Fruit fly (Drosophila melanogaster): ENCODE data around the gene CG9782.

The CG9782 gene

dm6 chrX:16621462-16621861 lies at the start of gene CG9782:
CG9782 (minus strand) TSS chrX:16621589.
- TF ChIP-seq Hr83 (GFP tag; optimal IDR thresholded peaks at IDR 0.05; ENCODE audit: poor library complexity, severe bottlenecking) (no peak), Sp1 (GFP tag; optimal IDR thresholded peaks at IDR 0.05) (no peak), HLH106 (tag; optimal IDR thresholded peaks at IDR 0.05) (no peak), rgr (GFP tag; optimal IDR thresholded peaks at IDR 0.05) (no peak), psq (GFP tag; optimal IDR thresholded peaks at IDR 0.05) (no peak), foxo (GFP tag; optimal IDR thresholded peaks at IDR 0.05) (no peak), CG9705 (GFP tag; optimal IDR thresholded peaks at IDR 0.05) (no peak), CG32264 (GFP tag; optimal IDR thresholded peaks at IDR 0.05) (no peak), Dfd (GFP tag; optimal IDR thresholded peaks at IDR 0.05) (no peak), OdsH (GFP tag; optimal IDR thresholded peaks at IDR 0.05) (no peak), N (GFP tag; optimal IDR thresholded peaks at IDR 0.05) (no peak), Hnf4 (GFP tag; optimal IDR thresholded peaks at IDR 0.05) (no peak), tai (GFP tag; optimal IDR thresholded peaks at IDR 0.05) (no peak), Rel (GFP tag; optimal IDR thresholded peaks at IDR 0.05) (no peak), Rel (tag; optimal IDR thresholded peaks at IDR 0.05) (no peak), Jra (GFP tag; optimal IDR thresholded peaks at IDR 0.05) (no peak), dsf (GFP tag; optimal IDR thresholded peaks at IDR 0.05; ENCODE audit: borderline replicate concordance) (no peak), br (GFP tag; optimal IDR thresholded peaks at IDR 0.05) (no peak), usp (GFP tag; optimal IDR thresholded peaks at IDR 0.05) (no peak), Hr78 (GFP tag; optimal IDR thresholded peaks at IDR 0.05) (no peak), sv (GFP tag; optimal IDR thresholded peaks at IDR 0.05) (no peak), brk (GFP tag; optimal IDR thresholded peaks at IDR 0.05) (no peak), sage (GFP tag; optimal IDR thresholded peaks at IDR 0.05) (no peak), Mio (GFP tag; optimal IDR thresholded peaks at IDR 0.05) (no peak), Myc (optimal IDR thresholded peaks at IDR 0.05) (no peak), GATAd (GFP tag; optimal IDR thresholded peaks at IDR 0.05) (no peak), Dif (GFP tag; optimal IDR thresholded peaks at IDR 0.05; ENCODE audit: partially characterized antibody) (peak; percentile 21), jim (GFP tag; optimal IDR thresholded peaks at IDR 0.05) (no peak), pan (optimal IDR thresholded peaks at IDR 0.05) (no peak), lola (GFP tag; optimal IDR thresholded peaks at IDR 0.05) (no peak), fru (GFP tag; optimal IDR thresholded peaks at IDR 0.05) (peak; percentile 87), woc (GFP tag; optimal IDR thresholded peaks at IDR 0.05) (peak; percentile 8), h (GFP tag; optimal IDR thresholded peaks at IDR 0.05) (no peak), CrebA (GFP tag; optimal IDR thresholded peaks at IDR 0.05; ENCODE audit: borderline replicate concordance) (no peak), ey (GFP tag; optimal IDR thresholded peaks at IDR 0.05) (no peak), dl (GFP tag; optimal IDR thresholded peaks at IDR 0.05; ENCODE audit: insufficient read depth in 1 of 2, partially characterized antibody in 2 of 2) (peak in 1 of 2 experiments; percentile 17), dmrt93B (GFP tag; optimal IDR thresholded peaks at IDR 0.05) (no peak), Vsx2 (GFP tag; optimal IDR thresholded peaks at IDR 0.05; ENCODE audit: partially characterized antibody) (peak; percentile 8), Abd-B (GFP tag; optimal IDR thresholded peaks at IDR 0.05) (no peak)

- peak; percentile 14 for TF ChIP-seq fru (GFP tag; optimal IDR thresholded peaks at IDR 0.05)
- TF ChIP-seq GATAd (GFP tag; optimal IDR thresholded peaks at IDR 0.05), result no peak
- TF ChIP-seq woc (GFP tag; optimal IDR thresholded peaks at IDR 0.05), result no peak
- no peak for TF ChIP-seq Dif (GFP tag; optimal IDR thresholded peaks at IDR 0.05; ENCODE audit: partially characterized antibody)
- no peak for TF ChIP-seq brk (GFP tag; optimal IDR thresholded peaks at IDR 0.05)
- TF ChIP-seq N (GFP tag; optimal IDR thresholded peaks at IDR 0.05), result no peak
- peak; percentile 9 for TF ChIP-seq HLH106 (tag; optimal IDR thresholded peaks at IDR 0.05)
- TF ChIP-seq Mio (GFP tag; optimal IDR thresholded peaks at IDR 0.05), result no peak
- TF ChIP-seq rgr (GFP tag; optimal IDR thresholded peaks at IDR 0.05), result peak; percentile 30
- no peak for TF ChIP-seq pan (optimal IDR thresholded peaks at IDR 0.05)
- no peak for TF ChIP-seq dl (GFP tag; optimal IDR thresholded peaks at IDR 0.05; ENCODE audit: insufficient read depth in 1 of 2, partially characterized antibody in 2 of 2)
- TF ChIP-seq Hr78 (GFP tag; optimal IDR thresholded peaks at IDR 0.05), result no peak
- no peak for TF ChIP-seq CG32264 (GFP tag; optimal IDR thresholded peaks at IDR 0.05)
- TF ChIP-seq OdsH (GFP tag; optimal IDR thresholded peaks at IDR 0.05), result peak; percentile 32
- no peak for TF ChIP-seq sage (GFP tag; optimal IDR thresholded peaks at IDR 0.05)
- no peak for TF ChIP-seq br (GFP tag; optimal IDR thresholded peaks at IDR 0.05)
- TF ChIP-seq Rel (GFP tag; optimal IDR thresholded peaks at IDR 0.05), result no peak
- TF ChIP-seq Rel (tag; optimal IDR thresholded peaks at IDR 0.05), result no peak
- TF ChIP-seq dsf (GFP tag; optimal IDR thresholded peaks at IDR 0.05; ENCODE audit: borderline replicate concordance), result no peak
- no peak for TF ChIP-seq Abd-B (GFP tag; optimal IDR thresholded peaks at IDR 0.05)
- no peak for TF ChIP-seq Hr83 (GFP tag; optimal IDR thresholded peaks at IDR 0.05; ENCODE audit: poor library complexity, severe bottlenecking)
- TF ChIP-seq usp (GFP tag; optimal IDR thresholded peaks at IDR 0.05), result no peak
- no peak for TF ChIP-seq Dfd (GFP tag; optimal IDR thresholded peaks at IDR 0.05)
- no peak for TF ChIP-seq dmrt93B (GFP tag; optimal IDR thresholded peaks at IDR 0.05)
- no peak for TF ChIP-seq foxo (GFP tag; optimal IDR thresholded peaks at IDR 0.05)
Observed at dm6 chrX:16670691-16671481, 49.5 kb upstream of the CG9782 start.
